Worm (Caenorhabditis elegans): ENCODE results near the gene grp-1.

The grp-1 gene

DNA sequence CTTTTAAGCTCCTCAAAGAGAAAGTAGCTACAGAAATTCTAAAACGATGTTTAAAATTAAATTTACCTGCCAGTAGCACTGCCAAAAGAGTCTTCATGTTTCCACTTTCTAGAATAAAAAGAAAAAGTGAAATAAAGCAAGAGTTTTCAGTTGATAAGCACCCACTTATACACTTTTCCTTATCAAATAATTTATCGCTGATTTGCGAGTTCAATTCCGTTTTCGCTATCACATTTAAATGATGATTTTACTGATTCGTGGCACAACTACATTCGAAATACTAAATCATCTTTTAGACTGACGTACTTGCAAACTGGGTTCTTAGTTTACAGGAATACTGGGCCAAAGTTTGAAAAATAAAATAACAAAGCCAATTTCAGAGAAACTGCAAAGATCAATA lies 34.6 kb upstream of the grp-1 start, which contains the start of gene K12H4.7:
TSS of gene K12H4.7 (minus strand) at position 138 of the 400 bp plus-strand sequence.
- TF ChIP-seq ztf-29 (GFP tag; IDR thresholded peaks at IDR 0.05) = no peak
- TF ChIP-seq med-1 (GFP tag; optimal IDR thresholded peaks at IDR 0.05; ENCODE audit: insufficient read depth) = no peak
- TF ChIP-seq T22C8.4 (GFP tag; IDR thresholded peaks at IDR 0.05) = no peak
- TF ChIP-seq tab-1 (GFP tag; IDR thresholded peaks at IDR 0.05) = no peak
- no peak for TF ChIP-seq klf-2 (GFP tag; conservative IDR thresholded peaks at IDR 0.05)
- TF ChIP-seq ref-1 (GFP tag; conservative IDR thresholded peaks at IDR 0.05) = no peak
- no peak for TF ChIP-seq ztf-23 (GFP tag; IDR thresholded peaks at IDR 0.05)
- no peak for TF ChIP-seq cog-1 (tag; optimal IDR thresholded peaks at IDR 0.05)
- no peak for TF ChIP-seq flt-1 (GFP tag; IDR thresholded peaks at IDR 0.05)

DNA sequence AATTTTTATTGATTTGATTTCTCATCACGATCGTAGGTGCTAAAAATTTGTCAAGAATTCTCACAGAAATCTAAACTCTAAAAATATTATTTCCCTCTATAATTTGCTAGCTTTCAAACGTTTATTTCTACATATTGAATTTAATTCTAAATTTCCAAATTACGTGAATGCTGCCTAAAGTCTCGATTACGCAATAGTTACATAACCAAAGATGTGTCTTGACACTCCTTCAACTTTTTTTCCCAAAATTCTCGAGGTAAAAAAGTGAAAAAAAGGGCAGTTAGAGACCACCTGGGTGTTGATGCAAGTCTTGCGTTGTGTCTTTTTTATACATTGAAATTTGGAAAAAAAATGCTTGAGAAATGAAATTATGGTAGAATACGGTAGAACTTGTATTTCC lies 33.7 kb upstream of the grp-1 start:
- no peak for TF ChIP-seq ztf-29 (GFP tag; IDR thresholded peaks at IDR 0.05)
- no peak for TF ChIP-seq tab-1 (GFP tag; IDR thresholded peaks at IDR 0.05)
- TF ChIP-seq flt-1 (GFP tag; IDR thresholded peaks at IDR 0.05) = no peak
- TF ChIP-seq ref-1 (GFP tag; conservative IDR thresholded peaks at IDR 0.05) = no peak
- TF ChIP-seq cog-1 (tag; optimal IDR thresholded peaks at IDR 0.05) = no peak
- TF ChIP-seq med-1 (GFP tag; optimal IDR thresholded peaks at IDR 0.05; ENCODE audit: insufficient read depth) = no peak
- TF ChIP-seq ztf-23 (GFP tag; IDR thresholded peaks at IDR 0.05) = no peak
- no peak for TF ChIP-seq klf-2 (GFP tag; conservative IDR thresholded peaks at IDR 0.05)
- TF ChIP-seq T22C8.4 (GFP tag; IDR thresholded peaks at IDR 0.05) = no peak

- no peak for TF ChIP-seq tab-1 (GFP tag; IDR thresholded peaks at IDR 0.05)
- TF ChIP-seq klf-2 (GFP tag; conservative IDR thresholded peaks at IDR 0.05) = no peak
- no peak for TF ChIP-seq ztf-29 (GFP tag; IDR thresholded peaks at IDR 0.05)
- no peak for TF ChIP-seq flt-1 (GFP tag; IDR thresholded peaks at IDR 0.05)
- TF ChIP-seq cog-1 (tag; optimal IDR thresholded peaks at IDR 0.05) = no peak
- no peak for TF ChIP-seq med-1 (GFP tag; optimal IDR thresholded peaks at IDR 0.05; ENCODE audit: insufficient read depth)
- no peak for TF ChIP-seq T22C8.4 (GFP tag; IDR thresholded peaks at IDR 0.05)
- no peak for TF ChIP-seq ztf-23 (GFP tag; IDR thresholded peaks at IDR 0.05)
Measured at ce11 chrIII:8061114-8061513, 24.4 kb upstream of the grp-1 start.

ce11 chrIII:8063659-8064058 lies 21.8 kb upstream of the grp-1 start:
- TF ChIP-seq ztf-29 (GFP tag; IDR thresholded peaks at IDR 0.05) (0 out of 2 replicates have a peak, but pooled peaks have one; percentile 31), ztf-23 (GFP tag; IDR thresholded peaks at IDR 0.05) (no peak)

DNA sequence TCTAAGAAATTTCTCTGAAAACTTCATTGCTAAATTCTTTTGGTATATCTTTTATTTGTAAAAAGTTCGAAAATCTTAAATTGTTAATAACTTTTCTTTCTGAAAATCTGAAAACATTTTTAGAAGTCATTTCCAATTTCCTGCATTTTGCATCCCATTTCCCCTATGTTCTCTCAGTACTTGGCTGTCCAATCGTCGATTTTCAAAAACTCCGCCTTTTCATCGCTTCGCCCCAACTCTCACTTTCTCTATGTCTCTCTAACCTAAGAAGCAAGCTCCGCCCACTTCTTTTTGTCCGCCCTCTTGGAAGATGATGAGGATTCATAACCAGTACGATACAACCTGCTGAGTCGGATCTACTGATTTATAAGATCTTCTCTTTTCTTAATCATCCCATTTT lies 20.4 kb upstream of the grp-1 start:
- TF ChIP-seq ref-1 (GFP tag; conservative IDR thresholded peaks at IDR 0.05) (no peak), klf-2 (GFP tag; conservative IDR thresholded peaks at IDR 0.05) (no peak), ztf-23 (GFP tag; IDR thresholded peaks at IDR 0.05) (no peak), tab-1 (GFP tag; IDR thresholded peaks at IDR 0.05) (no peak), med-1 (GFP tag; optimal IDR thresholded peaks at IDR 0.05; ENCODE audit: insufficient read depth) (no peak), cog-1 (tag; optimal IDR thresholded peaks at IDR 0.05) (no peak), flt-1 (GFP tag; IDR thresholded peaks at IDR 0.05) (no peak), T22C8.4 (GFP tag; IDR thresholded peaks at IDR 0.05) (no peak), ztf-29 (GFP tag; IDR thresholded peaks at IDR 0.05) (no peak)

DNA sequence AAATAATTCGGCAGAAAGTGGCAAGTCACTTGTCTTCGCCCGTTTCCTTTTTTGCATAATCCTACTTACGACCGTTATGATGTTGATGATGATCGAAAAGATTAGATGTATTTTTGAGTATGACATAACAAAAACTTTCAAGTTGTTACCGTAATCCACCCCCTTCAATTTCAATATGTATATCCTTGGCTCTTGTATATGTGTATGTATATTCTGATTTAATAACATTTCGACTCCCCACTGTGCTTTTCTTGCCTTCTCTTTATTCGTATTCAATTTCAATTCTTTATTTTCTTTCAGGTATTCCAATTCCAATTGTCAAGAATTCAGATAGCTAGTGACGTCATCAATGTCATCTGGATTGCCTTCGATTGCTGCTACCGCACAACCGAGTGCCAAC lies 18.5 kb upstream of the grp-1 start, which contains the start of gene pros-1:
TSS of gene pros-1 (plus strand) at position 301 of the 400 bp plus-strand sequence.
- TF ChIP-seq cog-1 (tag; optimal IDR thresholded peaks at IDR 0.05) (no peak), med-1 (GFP tag; optimal IDR thresholded peaks at IDR 0.05; ENCODE audit: insufficient read depth) (no peak), klf-2 (GFP tag; conservative IDR thresholded peaks at IDR 0.05) (no peak), T22C8.4 (GFP tag; IDR thresholded peaks at IDR 0.05) (no peak), ztf-29 (GFP tag; IDR thresholded peaks at IDR 0.05) (no peak), tab-1 (GFP tag; IDR thresholded peaks at IDR 0.05) (no peak), ref-1 (GFP tag; conservative IDR thresholded peaks at IDR 0.05) (no peak), ztf-23 (GFP tag; IDR thresholded peaks at IDR 0.05) (no peak), flt-1 (GFP tag; IDR thresholded peaks at IDR 0.05) (no peak)

- TF ChIP-seq T22C8.4 (GFP tag; IDR thresholded peaks at IDR 0.05) (no peak), flt-1 (GFP tag; IDR thresholded peaks at IDR 0.05) (no peak), klf-2 (GFP tag; conservative IDR thresholded peaks at IDR 0.05) (no peak), ref-1 (GFP tag; conservative IDR thresholded peaks at IDR 0.05) (no peak), med-1 (GFP tag; optimal IDR thresholded peaks at IDR 0.05; ENCODE audit: insufficient read depth) (no peak), tab-1 (GFP tag; IDR thresholded peaks at IDR 0.05) (no peak), ztf-23 (GFP tag; IDR thresholded peaks at IDR 0.05) (no peak), cog-1 (tag; optimal IDR thresholded peaks at IDR 0.05) (no peak), ztf-29 (GFP tag; IDR thresholded peaks at IDR 0.05) (no peak)
Measured at ce11 chrIII:8067798-8068197, 17.7 kb upstream of the grp-1 start.

DNA sequence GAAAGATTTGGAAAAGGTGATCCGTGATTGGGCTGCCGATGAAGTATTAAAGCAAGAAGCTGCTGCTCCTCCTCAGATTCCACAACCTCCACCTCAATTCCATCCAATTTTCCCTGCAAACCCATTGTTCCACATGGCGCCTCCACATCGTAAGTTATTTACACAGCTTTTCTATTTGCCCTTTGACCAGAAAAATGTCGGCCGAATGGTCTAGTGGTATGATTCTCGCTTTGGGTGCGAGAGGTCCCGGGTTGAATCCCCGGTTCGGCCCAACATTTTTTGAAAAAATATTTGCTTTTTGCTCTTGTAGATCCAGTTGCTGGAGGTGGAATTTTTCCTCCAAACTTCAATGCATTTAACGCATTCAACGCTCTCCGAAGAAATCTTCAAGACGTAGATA lies 16.3 kb upstream of the grp-1 start:
- TF ChIP-seq flt-1 (GFP tag; IDR thresholded peaks at IDR 0.05) (peak; percentile 80), med-1 (GFP tag; optimal IDR thresholded peaks at IDR 0.05; ENCODE audit: insufficient read depth) (no peak)

DNA sequence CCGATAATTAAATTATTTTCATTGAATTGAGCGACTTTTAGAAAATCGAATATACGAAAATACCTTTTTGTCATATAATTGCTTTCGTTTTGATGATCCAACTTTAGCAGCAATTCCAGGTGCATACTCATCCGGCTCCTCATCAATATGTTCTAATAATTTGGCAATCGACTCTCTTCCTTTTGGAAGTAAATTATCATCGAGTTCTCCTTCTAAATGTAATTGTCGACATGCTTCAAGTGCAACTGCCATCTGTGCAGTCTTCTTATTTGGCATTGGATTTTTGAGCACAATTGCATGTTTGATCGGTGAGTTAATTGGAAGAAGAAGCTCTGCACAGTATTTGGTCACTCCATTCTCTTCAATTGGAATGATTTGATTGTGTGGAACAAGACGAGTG lies 8.3 kb upstream of the grp-1 start:
- TF ChIP-seq tab-1 (GFP tag; IDR thresholded peaks at IDR 0.05) = no peak
- no peak for TF ChIP-seq klf-2 (GFP tag; conservative IDR thresholded peaks at IDR 0.05)
- TF ChIP-seq cog-1 (tag; optimal IDR thresholded peaks at IDR 0.05) = no peak

ce11 chrIII:8080165-8080738 lies 5.3 kb upstream of the grp-1 start, which contains the start of the genes dcr-1 and apc-2:
TSS of gene dcr-1 (minus strand) at chrIII:8080281.
TSS of gene apc-2 (plus strand) at chrIII:8080629.
- TF ChIP-seq klf-2 (GFP tag; conservative IDR thresholded peaks at IDR 0.05) = no peak

ce11 chrIII:8088235-8088634 lies 2.7 kb downstream of the grp-1 start, which contains the start of gene vms-1:
TSS of gene vms-1 (plus strand) at chrIII:8088535.
- TF ChIP-seq ztf-29 (GFP tag; IDR thresholded peaks at IDR 0.05) (no peak), flt-1 (GFP tag; IDR thresholded peaks at IDR 0.05) (no peak), T22C8.4 (GFP tag; IDR thresholded peaks at IDR 0.05) (no peak), med-1 (GFP tag; optimal IDR thresholded peaks at IDR 0.05; ENCODE audit: insufficient read depth) (no peak), cog-1 (tag; optimal IDR thresholded peaks at IDR 0.05) (no peak), tab-1 (GFP tag; IDR thresholded peaks at IDR 0.05) (no peak), ref-1 (GFP tag; conservative IDR thresholded peaks at IDR 0.05) (no peak)

Data from whole organism, midembryonic.